Worm (Caenorhabditis elegans): ENCODE data around the gene egl-46.

egl-46 gene

ce11 chrV:6704482-6704881 lies 23.1 kb upstream of the egl-46 start:
- TF ChIP-seq ztf-29 (GFP tag; IDR thresholded peaks at IDR 0.05) (no peak), klf-2 (GFP tag; conservative IDR thresholded peaks at IDR 0.05) (no peak), tab-1 (GFP tag; IDR thresholded peaks at IDR 0.05) (no peak), ref-1 (GFP tag; conservative IDR thresholded peaks at IDR 0.05) (no peak), flt-1 (GFP tag; IDR thresholded peaks at IDR 0.05) (no peak), T22C8.4 (GFP tag; IDR thresholded peaks at IDR 0.05) (no peak), cog-1 (tag; optimal IDR thresholded peaks at IDR 0.05) (no peak), med-1 (GFP tag; optimal IDR thresholded peaks at IDR 0.05; ENCODE audit: insufficient read depth) (no peak), ztf-23 (GFP tag; IDR thresholded peaks at IDR 0.05) (no peak)

- TF ChIP-seq cog-1 (tag; optimal IDR thresholded peaks at IDR 0.05) (no peak), ref-1 (GFP tag; conservative IDR thresholded peaks at IDR 0.05) (no peak), ztf-29 (GFP tag; IDR thresholded peaks at IDR 0.05) (no peak), med-1 (GFP tag; optimal IDR thresholded peaks at IDR 0.05; ENCODE audit: insufficient read depth) (no peak), flt-1 (GFP tag; IDR thresholded peaks at IDR 0.05) (no peak), ztf-23 (GFP tag; IDR thresholded peaks at IDR 0.05) (no peak), T22C8.4 (GFP tag; IDR thresholded peaks at IDR 0.05) (no peak), tab-1 (GFP tag; IDR thresholded peaks at IDR 0.05) (no peak), klf-2 (GFP tag; conservative IDR thresholded peaks at IDR 0.05) (no peak)
These were observed 21.3 kb upstream of the egl-46 start, which contains the start of gene era-1 for ce11 chrV:6702692-6703091. TSS of gene era-1 (plus strand) at chrV:6703057.

ce11 chrV:6699833-6700232 lies 18.5 kb upstream of the egl-46 start:
- TF ChIP-seq tab-1 (GFP tag; IDR thresholded peaks at IDR 0.05) (no peak), ztf-23 (GFP tag; IDR thresholded peaks at IDR 0.05) (no peak), ref-1 (GFP tag; conservative IDR thresholded peaks at IDR 0.05) (no peak)

ce11 chrV:6699021-6699420 lies 17.6 kb upstream of the egl-46 start:
- no peak for TF ChIP-seq flt-1 (GFP tag; IDR thresholded peaks at IDR 0.05)
- TF ChIP-seq tab-1 (GFP tag; IDR thresholded peaks at IDR 0.05) = no peak
- TF ChIP-seq T22C8.4 (GFP tag; IDR thresholded peaks at IDR 0.05) = no peak
- TF ChIP-seq ztf-29 (GFP tag; IDR thresholded peaks at IDR 0.05) = no peak
- TF ChIP-seq klf-2 (GFP tag; conservative IDR thresholded peaks at IDR 0.05) = no peak
- no peak for TF ChIP-seq cog-1 (tag; optimal IDR thresholded peaks at IDR 0.05)
- TF ChIP-seq ref-1 (GFP tag; conservative IDR thresholded peaks at IDR 0.05) = no peak
- TF ChIP-seq med-1 (GFP tag; optimal IDR thresholded peaks at IDR 0.05; ENCODE audit: insufficient read depth) = no peak
- TF ChIP-seq ztf-23 (GFP tag; IDR thresholded peaks at IDR 0.05) = no peak

ce11 chrV:6697552-6697951 lies 16.2 kb upstream of the egl-46 start, which contains the start of gene W02F12.2:
TSS of gene W02F12.2 (minus strand) at chrV:6697652.
- no peak for TF ChIP-seq tab-1 (GFP tag; IDR thresholded peaks at IDR 0.05)
- no peak for TF ChIP-seq T22C8.4 (GFP tag; IDR thresholded peaks at IDR 0.05)
- no peak for TF ChIP-seq klf-2 (GFP tag; conservative IDR thresholded peaks at IDR 0.05)
- no peak for TF ChIP-seq med-1 (GFP tag; optimal IDR thresholded peaks at IDR 0.05; ENCODE audit: insufficient read depth)
- no peak for TF ChIP-seq cog-1 (tag; optimal IDR thresholded peaks at IDR 0.05)
- TF ChIP-seq ztf-29 (GFP tag; IDR thresholded peaks at IDR 0.05) = no peak
- TF ChIP-seq flt-1 (GFP tag; IDR thresholded peaks at IDR 0.05) = no peak
- no peak for TF ChIP-seq ref-1 (GFP tag; conservative IDR thresholded peaks at IDR 0.05)
- no peak for TF ChIP-seq ztf-23 (GFP tag; IDR thresholded peaks at IDR 0.05)

ce11 chrV:6694668-6695067 lies 13.3 kb upstream of the egl-46 start, which contains the start of gene W02F12.8:
TSS of gene W02F12.8 (minus strand) at chrV:6694768.
- TF ChIP-seq ref-1 (GFP tag; conservative IDR thresholded peaks at IDR 0.05) = no peak
- no peak for TF ChIP-seq tab-1 (GFP tag; IDR thresholded peaks at IDR 0.05)
- no peak for TF ChIP-seq ztf-29 (GFP tag; IDR thresholded peaks at IDR 0.05)
- TF ChIP-seq cog-1 (tag; optimal IDR thresholded peaks at IDR 0.05) = no peak
- no peak for TF ChIP-seq T22C8.4 (GFP tag; IDR thresholded peaks at IDR 0.05)
- no peak for TF ChIP-seq klf-2 (GFP tag; conservative IDR thresholded peaks at IDR 0.05)
- no peak for TF ChIP-seq flt-1 (GFP tag; IDR thresholded peaks at IDR 0.05)

- TF ChIP-seq ztf-23 (GFP tag; IDR thresholded peaks at IDR 0.05) (no peak), T22C8.4 (GFP tag; IDR thresholded peaks at IDR 0.05) (no peak), tab-1 (GFP tag; IDR thresholded peaks at IDR 0.05) (no peak), flt-1 (GFP tag; IDR thresholded peaks at IDR 0.05) (no peak), med-1 (GFP tag; optimal IDR thresholded peaks at IDR 0.05; ENCODE audit: insufficient read depth) (no peak), ztf-29 (GFP tag; IDR thresholded peaks at IDR 0.05) (no peak), ref-1 (GFP tag; conservative IDR thresholded peaks at IDR 0.05) (no peak), klf-2 (GFP tag; conservative IDR thresholded peaks at IDR 0.05) (no peak), cog-1 (tag; optimal IDR thresholded peaks at IDR 0.05) (no peak)
These were observed 10.5 kb upstream of the egl-46 start, which contains the start of gene mtl-1 for ce11 chrV:6691813-6692351. TSS of gene mtl-1 (minus strand) at chrV:6691863.

- TF ChIP-seq ztf-29 (GFP tag; IDR thresholded peaks at IDR 0.05) (no peak), ref-1 (GFP tag; conservative IDR thresholded peaks at IDR 0.05) (no peak), klf-2 (GFP tag; conservative IDR thresholded peaks at IDR 0.05) (no peak), cog-1 (tag; optimal IDR thresholded peaks at IDR 0.05) (no peak), flt-1 (GFP tag; IDR thresholded peaks at IDR 0.05) (no peak), T22C8.4 (GFP tag; IDR thresholded peaks at IDR 0.05) (no peak), med-1 (GFP tag; optimal IDR thresholded peaks at IDR 0.05; ENCODE audit: insufficient read depth) (no peak), ztf-23 (GFP tag; IDR thresholded peaks at IDR 0.05) (no peak), tab-1 (GFP tag; IDR thresholded peaks at IDR 0.05) (no peak)
These were observed 8.7 kb upstream of the egl-46 start for ce11 chrV:6690075-6690474.

ce11 chrV:6688392-6688791 lies 7.0 kb upstream of the egl-46 start, which contains the start of gene K11G9.5:
TSS of gene K11G9.5 (minus strand) at chrV:6688492.
- no peak for TF ChIP-seq ztf-23 (GFP tag; IDR thresholded peaks at IDR 0.05)
- TF ChIP-seq ref-1 (GFP tag; conservative IDR thresholded peaks at IDR 0.05) = no peak
- no peak for TF ChIP-seq flt-1 (GFP tag; IDR thresholded peaks at IDR 0.05)
- TF ChIP-seq med-1 (GFP tag; optimal IDR thresholded peaks at IDR 0.05; ENCODE audit: insufficient read depth) = no peak
- no peak for TF ChIP-seq cog-1 (tag; optimal IDR thresholded peaks at IDR 0.05)
- TF ChIP-seq tab-1 (GFP tag; IDR thresholded peaks at IDR 0.05) = no peak

ce11 chrV:6685963-6686362 lies 4.6 kb upstream of the egl-46 start:
- TF ChIP-seq cog-1 (tag; optimal IDR thresholded peaks at IDR 0.05) (no peak), tab-1 (GFP tag; IDR thresholded peaks at IDR 0.05) (no peak), ztf-23 (GFP tag; IDR thresholded peaks at IDR 0.05) (no peak), flt-1 (GFP tag; IDR thresholded peaks at IDR 0.05) (no peak), klf-2 (GFP tag; conservative IDR thresholded peaks at IDR 0.05) (no peak), ref-1 (GFP tag; conservative IDR thresholded peaks at IDR 0.05) (no peak), T22C8.4 (GFP tag; IDR thresholded peaks at IDR 0.05) (no peak), ztf-29 (GFP tag; IDR thresholded peaks at IDR 0.05) (no peak), med-1 (GFP tag; optimal IDR thresholded peaks at IDR 0.05; ENCODE audit: insufficient read depth) (no peak)
